Worm (Caenorhabditis elegans): ENCODE data around the gene F55H2.8.

- TF ChIP-seq hmbx-1 (tag; optimal IDR thresholded peaks at IDR 0.05) (no peak), pes-1 (GFP tag; IDR thresholded peaks at IDR 0.05) (no peak), ceh-13 (GFP tag; optimal IDR thresholded peaks at IDR 0.05) (no peak), ama-1 (optimal IDR thresholded peaks at IDR 0.05) (no peak), tbx-37 (GFP tag; conservative IDR thresholded peaks at IDR 0.05) (no peak), ets-7 (tag; optimal IDR thresholded peaks at IDR 0.05) (no peak), aly-1 (tag; optimal IDR thresholded peaks at IDR 0.05) (no peak), scrt-1 (GFP tag; IDR thresholded peaks at IDR 0.05) (no peak)
Measured at ce11 chrIII:9488027-9488426, 25.6 kb upstream of the F55H2.8 start.

All from whole organism, early embryonic.